Worm (Caenorhabditis elegans) whole organism, L3 larva: ENCODE measurements around the gene C34B4.2.
A peak's percentile ranks its signal among the peaks of the same experiment; 100 is the strongest.

Experiments
- R02D3.7 ChIP-seq: fragments of 150-350 bp; optimal IDR thresholded peaks from 2 replicates; lab custom pipeline; 2014; ENCODE audit warnings: missing biosample characterization, missing genetic modification characterization
- ZK546.5 ChIP-seq: sonication (generic microtip); optimal IDR thresholded peaks from 2 replicates; lab custom pipeline; 2017; ENCODE audit warnings: missing biosample characterization, missing genetic modification characterization
- aly-2 ChIP-seq: fragments of 150-350 bp; optimal IDR thresholded peaks from 2 replicates; lab custom pipeline; 2014; ENCODE audit warnings: missing biosample characterization, missing genetic modification characterization
- ama-1 ChIP-seq: fragments of 150-350 bp; optimal IDR thresholded peaks from 2 replicates; lab custom pipeline; 2018
- ceh-28 ChIP-seq: fragments of 150-350 bp; optimal IDR thresholded peaks from 2 replicates; lab custom pipeline; 2014; ENCODE audit warnings: missing biosample characterization, missing genetic modification reagents, missing genetic modification characterization
- ceh-82 ChIP-seq: fragments of 150-350 bp; optimal IDR thresholded peaks from 2 replicates; lab custom pipeline; 2014; ENCODE audit warnings: missing biosample characterization, missing genetic modification characterization
- ceh-9 ChIP-seq: sonication (generic microtip); optimal IDR thresholded peaks from 2 replicates; lab custom pipeline; 2018; ENCODE audit warnings: missing biosample characterization, missing genetic modification characterization
- egl-5 ChIP-seq: fragments of 150-350 bp; optimal IDR thresholded peaks from 2 replicates; lab custom pipeline; 2017; ENCODE audit warnings: missing biosample characterization, missing genetic modification reagents, missing genetic modification characterization, inconsistent platforms
- elt-1 ChIP-seq: fragments of 150-350 bp; optimal IDR thresholded peaks from 2 replicates; lab custom pipeline; 2014; ENCODE audit warnings: missing biosample characterization, missing genetic modification characterization
- elt-2 ChIP-seq: sonication (generic microtip); optimal IDR thresholded peaks from 2 replicates; lab custom pipeline; 2016; ENCODE audit warnings: missing genetic modification reagents, mild to moderate bottlenecking, missing genetic modification characterization, missing compliant biosample characterization
- elt-3 ChIP-seq, 3 experiments: fragments of 150-350 bp in 1 of 3; sonication (generic microtip) in 2 of 3; optimal IDR thresholded peaks; 2 replicates in 2 of 3; 4 replicates in 1 of 3; lab custom pipeline; 2014 to 2017; ENCODE audit warnings: missing biosample characterization in 3 of 3, missing genetic modification characterization in 3 of 3
- eor-1 ChIP-seq, 2 experiments: fragments of 150-350 bp; optimal IDR thresholded peaks; 2 replicates each; lab custom pipeline; 2014 to 2018; ENCODE audit warnings: missing biosample characterization in 2 of 2, missing genetic modification characterization in 2 of 2
- fkh-10 ChIP-seq: sonication (generic microtip); optimal IDR thresholded peaks from 2 replicates; lab custom pipeline; 2017; ENCODE audit warnings: missing biosample characterization, missing genetic modification reagents, missing genetic modification characterization
- fkh-2 ChIP-seq: fragments of 150-350 bp; optimal IDR thresholded peaks from 2 replicates; lab custom pipeline; 2014; ENCODE audit warnings: missing biosample characterization, missing genetic modification reagents, missing genetic modification characterization
- fos-1 ChIP-seq: fragments of 150-350 bp; optimal IDR thresholded peaks from 2 replicates; lab custom pipeline; 2014; ENCODE audit warnings: missing biosample characterization, missing genetic modification characterization
- lin-15B ChIP-seq: fragments of 150-350 bp; optimal IDR thresholded peaks from 2 replicates; lab custom pipeline; 2014; ENCODE audit warnings: missing biosample characterization, missing genetic modification characterization
- lin-39 ChIP-seq: fragments of 150-350 bp; optimal IDR thresholded peaks from 2 replicates; lab custom pipeline; 2018; ENCODE audit warnings: missing biosample characterization, missing genetic modification reagents, missing genetic modification characterization
- lsy-12 ChIP-seq: sonication (generic microtip); optimal IDR thresholded peaks from 2 replicates; lab custom pipeline; 2016; ENCODE audit warnings: mild to moderate bottlenecking, missing genetic modification characterization, missing compliant biosample characterization
- mdl-1 ChIP-seq: fragments of 150-350 bp; optimal IDR thresholded peaks from 2 replicates; lab custom pipeline; 2014; ENCODE audit warnings: missing biosample characterization, missing genetic modification characterization
- mml-1 ChIP-seq: fragments of 150-350 bp; sonication (generic microtip); optimal IDR thresholded peaks from 3 replicates; lab custom pipeline; 2014; ENCODE audit warnings: missing biosample characterization, missing genetic modification characterization
- nhr-11 ChIP-seq: fragments of 150-350 bp; optimal IDR thresholded peaks from 2 replicates; lab custom pipeline; 2014; ENCODE audit warnings: missing biosample characterization, missing genetic modification characterization
- nhr-12 ChIP-seq: fragments of 150-350 bp; optimal IDR thresholded peaks from 2 replicates; lab custom pipeline; 2014; ENCODE audit warnings: missing biosample characterization, missing genetic modification characterization
- nhr-23 ChIP-seq: fragments of 150-350 bp; optimal IDR thresholded peaks from 2 replicates; lab custom pipeline; 2014; ENCODE audit warnings: missing biosample characterization, missing genetic modification reagents, missing genetic modification characterization
- nhr-237 ChIP-seq: fragments of 150-350 bp; optimal IDR thresholded peaks from 2 replicates; lab custom pipeline; 2014; ENCODE audit warnings: missing biosample characterization, missing genetic modification characterization
- nhr-28 ChIP-seq: fragments of 150-350 bp; optimal IDR thresholded peaks from 2 replicates; lab custom pipeline; 2014; ENCODE audit warnings: missing biosample characterization, missing genetic modification characterization
- nhr-43 ChIP-seq: sonication (generic microtip); optimal IDR thresholded peaks from 2 replicates; lab custom pipeline; 2016; ENCODE audit warnings: mild to moderate bottlenecking, missing genetic modification characterization, missing compliant biosample characterization; ENCODE audit not compliant: poor library complexity, severe bottlenecking
- nhr-76 ChIP-seq: fragments of 150-350 bp; sonication (generic microtip); optimal IDR thresholded peaks from 5 replicates; lab custom pipeline; 2014; ENCODE audit warnings: missing biosample characterization, missing genetic modification characterization
- nhr-77 ChIP-seq: fragments of 150-350 bp; optimal IDR thresholded peaks from 2 replicates; lab custom pipeline; 2014; ENCODE audit warnings: missing biosample characterization, missing genetic modification characterization
- pha-4 ChIP-seq: fragments of 150-350 bp; optimal IDR thresholded peaks from 2 replicates; lab custom pipeline; 2014; ENCODE audit warnings: missing biosample characterization, missing genetic modification reagents, missing genetic modification characterization
- pqm-1 ChIP-seq: fragments of 150-350 bp; optimal IDR thresholded peaks from 2 replicates; lab custom pipeline; 2017; ENCODE audit warnings: missing biosample characterization, missing genetic modification characterization, inconsistent platforms
- sea-2 ChIP-seq: fragments of 150-350 bp; sonication (generic microtip); optimal IDR thresholded peaks from 4 replicates; lab custom pipeline; 2014; ENCODE audit warnings: missing biosample characterization, missing genetic modification reagents, missing genetic modification characterization
- skn-1 ChIP-seq: fragments of 150-350 bp; optimal IDR thresholded peaks from 2 replicates; lab custom pipeline; 2014; ENCODE audit warnings: missing biosample characterization, missing genetic modification characterization
- snpc-4 ChIP-seq: fragments of 150-350 bp; optimal IDR thresholded peaks from 2 replicates; lab custom pipeline; 2014; ENCODE audit warnings: missing biosample characterization, missing genetic modification characterization
- tbx-2 ChIP-seq: sonication (generic microtip); optimal IDR thresholded peaks from 2 replicates; lab custom pipeline; 2016; ENCODE audit warnings: mild to moderate bottlenecking, missing genetic modification characterization, missing compliant biosample characterization
- unc-39 ChIP-seq: sonication (generic microtip); optimal IDR thresholded peaks from 4 replicates; lab custom pipeline; 2017; ENCODE audit warnings: missing biosample characterization, missing genetic modification characterization
- unc-62 ChIP-seq: fragments of 150-350 bp; sonication (generic microtip); optimal IDR thresholded peaks from 4 replicates; lab custom pipeline; 2014; ENCODE audit warnings: missing biosample characterization, missing genetic modification reagents, missing genetic modification characterization
- zag-1 ChIP-seq: fragments of 150-350 bp; optimal IDR thresholded peaks from 2 replicates; lab custom pipeline; 2014; ENCODE audit warnings: missing biosample characterization, missing genetic modification characterization
- ztf-11 ChIP-seq: fragments of 150-350 bp; optimal IDR thresholded peaks from 2 replicates; lab custom pipeline; 2014; ENCODE audit warnings: missing biosample characterization, missing genetic modification characterization

Gene C34B4.2

ce11 chrV:13085917-13086552 lies 3.2 kb downstream of the C34B4.2 start (continued):
- no peak for TF ChIP-seq sea-2 (GFP tag; lab: Kevin White, UChicago)
- TF ChIP-seq ceh-9 (tag; lab: Kevin White, UChicago): no peak
- TF ChIP-seq tbx-2 (tag; lab: Kevin White, UChicago): peak; percentile 23
- TF ChIP-seq elt-2 (tag; lab: Kevin White, UChicago): peak; percentile 67
- TF ChIP-seq unc-62: peak; percentile 93
- TF ChIP-seq ztf-11: no peak
- no peak for TF ChIP-seq nhr-76 (tag; lab: Kevin White, UChicago)
- TF ChIP-seq mdl-1 (tag; lab: Kevin White, UChicago): peak; percentile 25
- TF ChIP-seq lin-15B (tag; lab: Kevin White, UChicago): peak; percentile 48
- TF ChIP-seq ceh-28 (tag; lab: Kevin White, UChicago): peak; percentile 24
- TF ChIP-seq eor-1 (tag; optimal IDR thresholded peaks at IDR 0.05; lab: Kevin White, UChicago): no peak
- peak; percentile 48 for TF ChIP-seq R02D3.7 (tag; lab: Kevin White, UChicago)
- no peak for TF ChIP-seq ZK546.5 (tag; lab: Kevin White, UChicago)
- TF ChIP-seq unc-39 (tag; lab: Kevin White, UChicago): no peak
- TF ChIP-seq elt-3 (tag; optimal IDR thresholded peaks at IDR 0.05; lab: Kevin White, UChicago): no peak
- TF ChIP-seq nhr-237 (tag; lab: Kevin White, UChicago): no peak
- TF ChIP-seq lin-39 (tag; lab: Kevin White, UChicago): peak; percentile 87
- no peak for TF ChIP-seq nhr-28 (tag; lab: Kevin White, UChicago)
- TF ChIP-seq zag-1 (tag; lab: Kevin White, UChicago): no peak
- no peak for TF ChIP-seq aly-2 (tag; lab: Kevin White, UChicago)
- TF ChIP-seq fos-1 (tag; lab: Kevin White, UChicago): no peak
- no peak for TF ChIP-seq mml-1
- peak; percentile 17 for TF ChIP-seq nhr-23 (tag; lab: Kevin White, UChicago)

DNA sequence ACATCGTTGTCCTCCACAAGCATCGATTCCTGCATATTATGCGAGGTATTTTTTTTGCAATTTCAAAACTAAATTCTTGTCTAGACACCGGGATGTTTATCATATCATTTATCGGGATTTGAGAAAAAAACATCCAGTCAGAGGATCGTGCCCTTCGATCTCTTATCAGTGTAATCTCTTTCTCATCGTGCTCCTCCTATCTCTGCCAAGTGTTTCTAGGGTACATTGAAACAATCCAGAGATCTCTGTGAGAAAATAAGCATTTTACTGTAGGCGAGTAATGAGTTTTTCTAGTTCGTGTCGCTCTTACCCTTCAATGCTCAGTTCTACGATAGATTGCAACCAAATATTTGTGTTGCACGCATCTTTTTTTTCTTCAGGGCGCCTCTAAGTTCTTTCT lies 5.6 kb downstream of the C34B4.2 start:
- TF ChIP-seq pha-4: peak; percentile 27
- no peak for TF ChIP-seq nhr-237 (tag; lab: Kevin White, UChicago)
- no peak for TF ChIP-seq pqm-1

ce11 chrV:13090130-13090770 lies 7.4 kb downstream of the C34B4.2 start, which contains the start of gene C34B4.4:
TSS of gene C34B4.4 (plus strand) at chrV:13090405.
- TF ChIP-seq lsy-12 (tag; lab: Kevin White, UChicago): peak; percentile 80
- peak; percentile 21 for TF ChIP-seq ceh-28 (tag; lab: Kevin White, UChicago)
- TF ChIP-seq fos-1 (tag; lab: Kevin White, UChicago): no peak
- TF ChIP-seq zag-1 (tag; lab: Kevin White, UChicago): no peak
- TF ChIP-seq elt-2 (tag; lab: Kevin White, UChicago): peak; percentile 38
- TF ChIP-seq sea-2 (GFP tag; lab: Kevin White, UChicago): no peak
- TF ChIP-seq nhr-23 (tag; lab: Kevin White, UChicago): no peak
- TF ChIP-seq ama-1 (lab: Kevin White, UChicago): peak; percentile 54
- no peak for TF ChIP-seq nhr-77 (tag; lab: Kevin White, UChicago)
- peak; percentile 40 for TF ChIP-seq nhr-43 (tag; lab: Kevin White, UChicago)

DNA sequence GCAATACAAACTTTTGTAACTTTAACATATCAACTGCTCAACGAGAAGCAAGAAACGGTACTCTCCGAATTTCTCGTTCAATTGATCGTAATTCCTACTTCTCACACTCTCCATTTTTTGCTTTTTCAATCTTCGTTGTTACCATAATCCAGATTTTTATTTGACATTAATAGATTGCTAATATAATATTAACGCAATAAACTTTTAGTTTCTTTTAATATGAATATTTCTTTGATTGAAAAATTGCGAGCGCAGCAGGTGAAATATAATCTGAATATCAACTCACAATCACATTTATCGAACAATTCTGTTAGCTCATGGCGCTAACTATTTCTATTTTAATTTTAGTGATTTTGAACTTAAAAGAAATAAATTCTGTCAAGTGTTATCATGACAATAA lies 9.5 kb downstream of the C34B4.2 start, which contains the start of gene lurp-4:
lurp-4 (plus strand) TSS at position 301 of the 400 bp plus-strand sequence.
- no peak for TF ChIP-seq egl-5
- TF ChIP-seq ztf-11: no peak
- TF ChIP-seq zag-1 (tag; lab: Kevin White, UChicago): no peak
- TF ChIP-seq nhr-237 (tag; lab: Kevin White, UChicago): no peak
- no peak for TF ChIP-seq nhr-77 (tag; lab: Kevin White, UChicago)
- TF ChIP-seq ama-1 (lab: Kevin White, UChicago): no peak
- TF ChIP-seq skn-1 (tag; lab: Kevin White, UChicago): no peak
- no peak for TF ChIP-seq mml-1
- no peak for TF ChIP-seq nhr-12
- TF ChIP-seq fkh-10 (GFP tag; lab: Kevin White, UChicago): no peak
- no peak for TF ChIP-seq tbx-2 (tag; lab: Kevin White, UChicago)
- no peak for TF ChIP-seq ceh-82 (tag; lab: Kevin White, UChicago)
- no peak for TF ChIP-seq nhr-11 (tag; lab: Kevin White, UChicago)
- no peak for TF ChIP-seq elt-1 (tag; lab: Kevin White, UChicago)
- TF ChIP-seq eor-1 (tag; optimal IDR thresholded peaks at IDR 0.05; lab: Kevin White, UChicago): no peak
- no peak for TF ChIP-seq ceh-9 (tag; lab: Kevin White, UChicago)
- TF ChIP-seq fkh-2 (tag; lab: Kevin White, UChicago): no peak
- TF ChIP-seq lsy-12 (tag; lab: Kevin White, UChicago): no peak
- no peak for TF ChIP-seq snpc-4
